Fruit fly (Drosophila melanogaster): Measurements from ENCODE around the gene Toll-9.

Toll-9 gene

dm6 chr3L:20393357-20393756, 26.8 kb upstream of the Toll-9 start, which contains the start of gene CG33969:
Gene CG33969 (minus strand): TSS chr3L:20393553.
- TF ChIP-seq esn (GFP tag; optimal IDR thresholded peaks at IDR 0.05) (peak; percentile 24), Sox14 (GFP tag; optimal IDR thresholded peaks at IDR 0.05) (peak; percentile 32), topi (GFP tag; optimal IDR thresholded peaks at IDR 0.05) (peak; percentile 1), Eip78C (GFP tag) (peak; percentile 77), lz (GFP tag; optimal IDR thresholded peaks at IDR 0.05) (no peak), vri (GFP tag; optimal IDR thresholded peaks at IDR 0.05) (peak; percentile 73), Sox15 (GFP tag; optimal IDR thresholded peaks at IDR 0.05) (no peak), fkh (GFP tag; optimal IDR thresholded peaks at IDR 0.05) (peak; percentile 73)

- TF ChIP-seq fd59A (GFP tag; optimal IDR thresholded peaks at IDR 0.05) (no peak), CG8319 (GFP tag; optimal IDR thresholded peaks at IDR 0.05) (peak; percentile 3), CG32006 (GFP tag; optimal IDR thresholded peaks at IDR 0.05) (no peak), Sox102F (GFP tag; optimal IDR thresholded peaks at IDR 0.05) (no peak), lz (GFP tag; optimal IDR thresholded peaks at IDR 0.05) (no peak), dsx (GFP tag; optimal IDR thresholded peaks at IDR 0.05; ENCODE audit: poor library complexity, severe bottlenecking) (no peak), Sox14 (GFP tag; optimal IDR thresholded peaks at IDR 0.05) (peak; percentile 16), Eip78C (GFP tag) (peak; percentile 41), fkh (GFP tag; optimal IDR thresholded peaks at IDR 0.05) (peak; percentile 51), CG31627 (GFP tag; optimal IDR thresholded peaks at IDR 0.05) (peak; percentile 25), Hr39 (GFP tag; optimal IDR thresholded peaks at IDR 0.05) (peak; percentile 24), svp (GFP tag) (peak; percentile 91), Hr38 (GFP tag; optimal IDR thresholded peaks at IDR 0.05) (no peak), topi (GFP tag; optimal IDR thresholded peaks at IDR 0.05) (no peak), vri (GFP tag; optimal IDR thresholded peaks at IDR 0.05) (peak; percentile 63), esn (GFP tag; optimal IDR thresholded peaks at IDR 0.05) (peak; percentile 26), CG34406 (GFP tag; optimal IDR thresholded peaks at IDR 0.05) (no peak), OdsH (GFP tag; optimal IDR thresholded peaks at IDR 0.05) (no peak), CG8632 (GFP tag; optimal IDR thresholded peaks at IDR 0.05) (no peak), CG11902 (GFP tag; optimal IDR thresholded peaks at IDR 0.05) (no peak)
Observed at dm6 chr3L:20388983-20389382, 22.5 kb upstream of the Toll-9 start.

- peak; percentile 3 for TF ChIP-seq CG1621 (tag; optimal IDR thresholded peaks at IDR 0.05)
- TF ChIP-seq spab (GFP tag; optimal IDR thresholded peaks at IDR 0.05), result peak; percentile 18
- peak; percentile 27 for TF ChIP-seq Eip78C (GFP tag)
- TF ChIP-seq fd59A (GFP tag; optimal IDR thresholded peaks at IDR 0.05), result no peak
- no peak for TF ChIP-seq salr (GFP tag; optimal IDR thresholded peaks at IDR 0.05)
- TF ChIP-seq CG9139 (GFP tag; optimal IDR thresholded peaks at IDR 0.05), result peak; percentile 49
- peak in 1 of 2 experiments; percentile 68 for TF ChIP-seq ss (GFP tag; optimal IDR thresholded peaks at IDR 0.05)
- 0 out of 3 replicates have a peak, but pooled peaks have one; percentile 16 for TF ChIP-seq CG8119 (GFP tag; IDR thresholded peaks at IDR 0.05)
- TF ChIP-seq CG6276 (GFP tag; optimal IDR thresholded peaks at IDR 0.05), result peak; percentile 43
- no peak for TF ChIP-seq CG11762 (GFP tag; optimal IDR thresholded peaks at IDR 0.05; ENCODE audit: insufficient read depth)
- no peak for TF ChIP-seq CG10631 (GFP tag; optimal IDR thresholded peaks at IDR 0.05)
- peak; percentile 62 for TF ChIP-seq CG6808 (GFP tag; optimal IDR thresholded peaks at IDR 0.05)
- TF ChIP-seq lz (GFP tag; optimal IDR thresholded peaks at IDR 0.05), result no peak
- no peak for TF ChIP-seq Ets21C (GFP tag; optimal IDR thresholded peaks at IDR 0.05)
- no peak for TF ChIP-seq CG10669 (GFP tag; optimal IDR thresholded peaks at IDR 0.05)
Observed at dm6 chr3L:20387843-20388163, 21.3 kb upstream of the Toll-9 start.

- no peak for TF ChIP-seq Smox (GFP tag; optimal IDR thresholded peaks at IDR 0.05)
- peak; percentile 44 for TF ChIP-seq vri (GFP tag; optimal IDR thresholded peaks at IDR 0.05)
- TF ChIP-seq Eip78C (GFP tag), result peak; percentile 24
- TF ChIP-seq CG8319 (GFP tag; optimal IDR thresholded peaks at IDR 0.05), result no peak
- no peak for TF ChIP-seq spab (GFP tag; optimal IDR thresholded peaks at IDR 0.05)
- TF ChIP-seq fkh (GFP tag; optimal IDR thresholded peaks at IDR 0.05), result peak; percentile 26
- peak; percentile 88 for TF ChIP-seq svp (GFP tag)
- TF ChIP-seq CG6163 (GFP tag; IDR thresholded peaks at IDR 0.05), result peak; percentile 23; the same call in 1 of the 3 replicates
- TF ChIP-seq Sox15 (GFP tag; optimal IDR thresholded peaks at IDR 0.05), result no peak
Observed at dm6 chr3L:20387038-20387842, 20.7 kb upstream of the Toll-9 start.
